Worm (Caenorhabditis elegans) whole organism, late embryonic: ENCODE data around the gene T26H5.9.

Experiments
- ahr-1 ChIP-seq: sonication (generic microtip); optimal IDR thresholded peaks from 2 replicates; lab custom pipeline; 2016; ENCODE audit warnings: missing genetic modification characterization, missing compliant biosample characterization
- ama-1 ChIP-seq: fragments of 150-350 bp; optimal IDR thresholded peaks from 2 replicates; lab custom pipeline; 2014
- ceh-9 ChIP-seq: sonication (generic microtip); optimal IDR thresholded peaks from 2 replicates; lab custom pipeline; 2016; ENCODE audit warnings: mild to moderate bottlenecking, missing genetic modification characterization, inconsistent platforms, missing compliant biosample characterization
- elt-2 ChIP-seq: sonication (generic microtip); optimal IDR thresholded peaks from 2 replicates; lab custom pipeline; 2016; ENCODE audit warnings: missing genetic modification reagents, missing genetic modification characterization, missing compliant biosample characterization
- fkh-10 ChIP-seq: fragments of 150-350 bp; optimal IDR thresholded peaks from 2 replicates; lab custom pipeline; 2014; ENCODE audit warnings: missing biosample characterization, missing genetic modification reagents, missing genetic modification characterization
- gmeb-2 ChIP-seq: sonication (generic microtip); optimal IDR thresholded peaks from 2 replicates; lab custom pipeline; 2016; ENCODE audit warnings: missing genetic modification characterization, inconsistent platforms, missing compliant biosample characterization
- nhr-11 ChIP-seq: fragments of 150-350 bp; optimal IDR thresholded peaks from 2 replicates; lab custom pipeline; 2014; ENCODE audit warnings: missing biosample characterization, missing genetic modification characterization
- nhr-232 ChIP-seq: sonication (generic microtip); optimal IDR thresholded peaks from 2 replicates; lab custom pipeline; 2016; ENCODE audit warnings: missing genetic modification characterization, missing compliant biosample characterization
- odd-2 ChIP-seq: sonication (generic microtip); optimal IDR thresholded peaks from 2 replicates; lab custom pipeline; 2017; ENCODE audit warnings: antibody characterized with exemption, mild to moderate bottlenecking, missing genetic modification characterization, missing compliant biosample characterization
- pqm-1 ChIP-seq: sonication (generic microtip); optimal IDR thresholded peaks from 2 replicates; lab custom pipeline; 2016; ENCODE audit warnings: missing genetic modification characterization, missing compliant biosample characterization
- tbx-2 ChIP-seq: sonication (generic microtip); optimal IDR thresholded peaks from 2 replicates; lab custom pipeline; 2016; ENCODE audit warnings: missing genetic modification characterization, missing compliant biosample characterization

ce11 chrV:15413847-15414246, 30.9 kb upstream of the T26H5.9 start, which contains the start of gene srh-264:
- TF ChIP-seq gmeb-2 (tag; lab: Kevin White, UChicago) (no peak), elt-2 (tag; lab: Kevin White, UChicago) (no peak), nhr-11 (tag; lab: Kevin White, UChicago) (no peak), nhr-232 (tag; lab: Kevin White, UChicago) (no peak), ama-1 (lab: Kevin White, UChicago) (no peak), ahr-1 (tag; lab: Kevin White, UChicago) (no peak), ceh-9 (tag; lab: Kevin White, UChicago) (no peak), pqm-1 (tag; lab: Kevin White, UChicago) (no peak), odd-2 (tag; lab: Kevin White, UChicago) (no peak), tbx-2 (tag; lab: Kevin White, UChicago) (no peak), fkh-10 (GFP tag; lab: Kevin White, UChicago) (no peak)
